Worm (Caenorhabditis elegans): ENCODE data around the gene odr-3.

ce11 chrV:13294507-13294906, 45.2 kb upstream of the odr-3 start:
- TF ChIP-seq him-1 (tag; optimal IDR thresholded peaks at IDR 0.05): no peak
- TF ChIP-seq dao-5 (tag; optimal IDR thresholded peaks at IDR 0.05): no peak
- TF ChIP-seq W03F9.2 (tag; optimal IDR thresholded peaks at IDR 0.05): no peak

All from whole organism, L4/young adult.